Fruit fly (Drosophila melanogaster): ENCODE measurements around the gene Eh.

The Eh gene

dm6 chr3R:17418459-17418858 lies 30.2 kb downstream of the Eh start, which contains the start of gene CG42834:
TSS of gene CG42834 (plus strand) at chr3R:17418759.
- TF ChIP-seq Ets98B (GFP tag; IDR thresholded peaks at IDR 0.05) (no peak), CG13204 (GFP tag; optimal IDR thresholded peaks at IDR 0.05) (no peak), gl (tag; optimal IDR thresholded peaks at IDR 0.05) (no peak), CG9948 (tag; optimal IDR thresholded peaks at IDR 0.05) (no peak), CG15710 (tag; optimal IDR thresholded peaks at IDR 0.05) (no peak), CG14655 (GFP tag; optimal IDR thresholded peaks at IDR 0.05) (no peak), Snoo (tag; optimal IDR thresholded peaks at IDR 0.05) (no peak), CG8159 (tag; optimal IDR thresholded peaks at IDR 0.05) (no peak), CG32121 (GFP tag; IDR thresholded peaks at IDR 0.05) (no peak), CG12605 (GFP tag; IDR thresholded peaks at IDR 0.05) (no peak), Pif1B (GFP tag; optimal IDR thresholded peaks at IDR 0.05) (no peak), D1 (tag; optimal IDR thresholded peaks at IDR 0.05) (no peak), EcR (GFP tag; optimal IDR thresholded peaks at IDR 0.05) (no peak), CG4496 (GFP tag; IDR thresholded peaks at IDR 0.05) (no peak), CG17806 (tag; optimal IDR thresholded peaks at IDR 0.05) (no peak), fd96Ca (GFP tag; IDR thresholded peaks at IDR 0.05) (no peak), rn (GFP tag; IDR thresholded peaks at IDR 0.05) (no peak), CG8301 (tag; optimal IDR thresholded peaks at IDR 0.05) (no peak), Pif1A (GFP tag; optimal IDR thresholded peaks at IDR 0.05) (no peak)

DNA sequence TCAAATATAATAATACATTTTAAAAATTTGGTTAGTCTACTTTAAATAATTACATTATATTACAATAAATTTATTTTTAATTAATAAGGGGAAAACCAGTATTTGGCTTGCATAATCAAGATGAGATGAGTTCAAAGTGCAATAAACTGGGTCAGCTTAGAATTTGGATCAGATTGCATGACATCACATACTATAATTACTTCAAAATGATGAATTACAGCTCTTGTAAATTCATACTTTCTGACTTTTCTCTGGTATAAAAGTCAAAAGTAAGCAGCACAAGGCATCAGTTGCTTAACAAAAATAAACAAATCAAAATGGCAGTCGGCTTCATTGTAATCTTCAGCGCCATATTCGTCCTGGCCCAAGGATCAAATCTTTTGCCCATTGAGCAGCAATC lies 31.5 kb downstream of the Eh start, which contains the start of gene CG33333:
CG33333 (plus strand) TSS at position 301 of the 400 bp plus-strand sequence.
- TF ChIP-seq EcR (GFP tag; optimal IDR thresholded peaks at IDR 0.05): no peak
- TF ChIP-seq CG12605 (GFP tag; IDR thresholded peaks at IDR 0.05): no peak
- no peak for TF ChIP-seq rn (GFP tag; IDR thresholded peaks at IDR 0.05)
- TF ChIP-seq CG8159 (tag; optimal IDR thresholded peaks at IDR 0.05): no peak
- no peak for TF ChIP-seq Pif1A (GFP tag; optimal IDR thresholded peaks at IDR 0.05)
- TF ChIP-seq CG17806 (tag; optimal IDR thresholded peaks at IDR 0.05): no peak
- TF ChIP-seq CG4496 (GFP tag; IDR thresholded peaks at IDR 0.05): no peak
- TF ChIP-seq Snoo (tag; optimal IDR thresholded peaks at IDR 0.05): no peak
- TF ChIP-seq CG13204 (GFP tag; optimal IDR thresholded peaks at IDR 0.05): no peak
- no peak for TF ChIP-seq CG34367 (tag; optimal IDR thresholded peaks at IDR 0.05)
- TF ChIP-seq CG14655 (GFP tag; optimal IDR thresholded peaks at IDR 0.05): no peak
- no peak for TF ChIP-seq CG15710 (tag; optimal IDR thresholded peaks at IDR 0.05)
- TF ChIP-seq Pif1B (GFP tag; optimal IDR thresholded peaks at IDR 0.05): no peak
- no peak for TF ChIP-seq Ets98B (GFP tag; IDR thresholded peaks at IDR 0.05)
- no peak for TF ChIP-seq fd96Ca (GFP tag; IDR thresholded peaks at IDR 0.05)
- no peak for TF ChIP-seq CG8301 (tag; optimal IDR thresholded peaks at IDR 0.05)

dm6 chr3R:17415439-17415838 lies 33.2 kb downstream of the Eh start, which contains the start of gene CG5866:
TSS of gene CG5866 (plus strand) at chr3R:17415739.
- no peak for TF ChIP-seq CG14655 (GFP tag; optimal IDR thresholded peaks at IDR 0.05)
- TF ChIP-seq CG9948 (tag; optimal IDR thresholded peaks at IDR 0.05): no peak
- TF ChIP-seq CG15710 (tag; optimal IDR thresholded peaks at IDR 0.05): no peak
- no peak for TF ChIP-seq Ets98B (GFP tag; IDR thresholded peaks at IDR 0.05)
- no peak for TF ChIP-seq fd96Ca (GFP tag; IDR thresholded peaks at IDR 0.05)
- no peak for TF ChIP-seq CG12605 (GFP tag; IDR thresholded peaks at IDR 0.05)
- no peak for TF ChIP-seq gl (tag; optimal IDR thresholded peaks at IDR 0.05)
- no peak for TF ChIP-seq CG13204 (GFP tag; optimal IDR thresholded peaks at IDR 0.05)
- no peak for TF ChIP-seq CG34367 (tag; optimal IDR thresholded peaks at IDR 0.05)
- TF ChIP-seq CG4496 (GFP tag; IDR thresholded peaks at IDR 0.05): no peak
- no peak for TF ChIP-seq CG10348 (GFP tag; IDR thresholded peaks at IDR 0.05)
- no peak for TF ChIP-seq D1 (tag; optimal IDR thresholded peaks at IDR 0.05)
- no peak for TF ChIP-seq rn (GFP tag; IDR thresholded peaks at IDR 0.05)
- no peak for TF ChIP-seq Pif1B (GFP tag; optimal IDR thresholded peaks at IDR 0.05)
- no peak for TF ChIP-seq Pif1A (GFP tag; optimal IDR thresholded peaks at IDR 0.05)
- TF ChIP-seq CG8301 (tag; optimal IDR thresholded peaks at IDR 0.05): no peak
- TF ChIP-seq Snoo (tag; optimal IDR thresholded peaks at IDR 0.05): no peak

DNA sequence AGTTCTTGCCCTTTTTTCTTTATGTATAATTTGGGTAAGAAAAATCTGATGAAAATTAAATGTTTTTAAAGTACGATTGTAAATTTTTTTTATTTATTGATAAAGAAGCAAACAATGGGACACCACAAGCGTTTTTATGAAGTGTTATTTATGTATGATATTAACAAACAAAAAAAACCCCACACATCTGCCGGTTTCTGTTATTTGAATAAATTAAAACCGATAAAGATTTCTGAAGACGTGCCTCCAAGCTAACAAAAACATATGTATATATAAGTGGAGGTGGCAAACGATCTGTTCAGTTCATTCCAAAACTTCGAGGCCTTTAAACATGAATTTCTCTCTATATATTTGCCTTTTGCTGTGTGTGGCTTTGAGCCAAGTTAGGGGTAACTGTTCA lies 35.1 kb downstream of the Eh start, which contains the start of gene CG42822:
CG42822 (plus strand) TSS at position 301 of the 400 bp plus-strand sequence.
- TF ChIP-seq CG10348 (GFP tag; IDR thresholded peaks at IDR 0.05): no peak
- no peak for TF ChIP-seq CG8159 (tag; optimal IDR thresholded peaks at IDR 0.05)
- TF ChIP-seq CG13204 (GFP tag; optimal IDR thresholded peaks at IDR 0.05): no peak
- TF ChIP-seq CG4496 (GFP tag; IDR thresholded peaks at IDR 0.05): no peak
- no peak for TF ChIP-seq fd96Ca (GFP tag; IDR thresholded peaks at IDR 0.05)
- TF ChIP-seq CG12605 (GFP tag; IDR thresholded peaks at IDR 0.05): no peak
- TF ChIP-seq CG34367 (tag; optimal IDR thresholded peaks at IDR 0.05): no peak

DNA sequence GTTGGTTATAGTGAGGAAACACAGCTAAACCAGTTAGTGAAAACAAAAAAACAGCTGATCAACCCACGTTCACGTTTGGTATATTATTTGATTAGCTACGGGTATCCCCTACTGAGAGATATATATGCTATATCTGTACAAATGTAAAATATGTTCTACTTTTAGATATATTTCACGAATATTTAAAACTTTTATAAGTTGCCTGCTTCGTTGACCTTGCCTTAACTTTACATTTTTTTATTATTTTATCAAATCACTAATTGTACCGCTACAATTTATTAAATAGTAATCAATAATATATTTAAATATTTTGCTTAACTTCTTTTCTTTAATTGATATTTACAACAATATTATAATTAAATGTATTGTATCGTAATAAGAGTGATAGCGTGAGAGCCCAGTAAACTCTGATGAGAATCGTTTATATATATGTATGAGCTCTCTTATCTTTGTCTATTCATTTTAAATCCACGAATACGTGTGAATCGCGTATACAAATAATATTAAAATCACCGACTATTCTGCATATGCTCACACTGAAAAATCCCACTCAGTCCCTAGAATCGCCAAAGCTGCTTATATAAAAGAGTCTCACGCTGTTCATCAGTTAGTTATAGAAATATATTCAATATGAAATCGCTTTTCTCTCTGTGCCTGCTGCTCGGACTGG lies 36.1 kb downstream of the Eh start, which contains the start of gene CG42821:
CG42821 (plus strand) TSS at position 620 of the 670 bp plus-strand sequence.
- TF ChIP-seq fd96Ca (GFP tag; IDR thresholded peaks at IDR 0.05) (no peak), CG4496 (GFP tag; IDR thresholded peaks at IDR 0.05) (no peak), CG15710 (tag; optimal IDR thresholded peaks at IDR 0.05) (no peak), CG32121 (GFP tag; IDR thresholded peaks at IDR 0.05) (no peak), CG13204 (GFP tag; optimal IDR thresholded peaks at IDR 0.05) (no peak), Snoo (tag; optimal IDR thresholded peaks at IDR 0.05) (no peak), CG17806 (tag; optimal IDR thresholded peaks at IDR 0.05) (no peak), CG9948 (tag; optimal IDR thresholded peaks at IDR 0.05) (no peak), CG8159 (tag; optimal IDR thresholded peaks at IDR 0.05) (no peak), D1 (tag; optimal IDR thresholded peaks at IDR 0.05) (no peak), CG8301 (tag; optimal IDR thresholded peaks at IDR 0.05) (no peak), rn (GFP tag; IDR thresholded peaks at IDR 0.05) (no peak)

- TF ChIP-seq CG10348 (GFP tag; IDR thresholded peaks at IDR 0.05): no peak
- TF ChIP-seq fd96Ca (GFP tag; IDR thresholded peaks at IDR 0.05): no peak
These were observed 37.9 kb downstream of the Eh start, which contains the start of gene CG5863 for dm6 chr3R:17410808-17411207. TSS of gene CG5863 (plus strand) at chr3R:17411108.
